Fruit fly (Drosophila melanogaster) whole organism, prepupa: Measurements from ENCODE around the gene Rab30.

Experiments
- CG11294 ChIP-seq: fragments of 200-800 bp; sonication (Bioruptor generic); IDR thresholded peaks from 2 replicates; pipeline ENCODE4 v1.3.6; 2022; ENCODE audit warnings: missing biosample characterization, missing genetic modification characterization
- CG3032 ChIP-seq: fragments of 200-800 bp; optimal IDR thresholded peaks from 2 replicates; lab custom pipeline; 2019; ENCODE audit warnings: missing biosample characterization, mild to moderate bottlenecking, missing genetic modification characterization, moderate library complexity
- CG34406 ChIP-seq: fragments of 200-800 bp; sonication (Bioruptor generic); optimal IDR thresholded peaks from 3 replicates; lab custom pipeline; 2016; ENCODE audit warnings: missing biosample characterization, missing genetic modification characterization
- CG3919 ChIP-seq: fragments of 200-800 bp; sonication (Bioruptor generic); optimal IDR thresholded peaks from 3 replicates; lab custom pipeline; 2016; ENCODE audit warnings: missing biosample characterization, missing genetic modification characterization
- CG6163 ChIP-seq: fragments of 200-800 bp; sonication (Bioruptor generic); IDR thresholded peaks from 3 replicates; pipeline ENCODE4 v1.3.6; 2022; ENCODE audit warnings: missing biosample characterization, missing genetic modification characterization
- CG6808 ChIP-seq: fragments of 200-800 bp; sonication (Bioruptor generic); optimal IDR thresholded peaks from 3 replicates; lab custom pipeline; 2017; ENCODE audit warnings: missing biosample characterization, missing genetic modification characterization, mild to moderate bottlenecking, moderate library complexity, missing genetic modification reagents
- CG6854 ChIP-seq: fragments of 200-800 bp; sonication (Bioruptor generic); optimal IDR thresholded peaks from 2 replicates; lab custom pipeline; 2017; ENCODE audit warnings: missing biosample characterization, mild to moderate bottlenecking, missing genetic modification characterization
- Ets96B ChIP-seq: fragments of 200-800 bp; optimal IDR thresholded peaks from 2 replicates; lab custom pipeline; 2019; ENCODE audit warnings: missing biosample characterization, mild to moderate bottlenecking, missing genetic modification characterization, moderate library complexity
- OdsH ChIP-seq: fragments of 200-800 bp; sonication (Bioruptor generic); optimal IDR thresholded peaks from 3 replicates; lab custom pipeline; 2016; ENCODE audit warnings: missing biosample characterization, missing genetic modification characterization
- Sox102F ChIP-seq: fragments of 200-800 bp; sonication (Bioruptor generic); optimal IDR thresholded peaks from 2 replicates; lab custom pipeline; 2016; ENCODE audit warnings: missing biosample characterization, mild to moderate bottlenecking, missing genetic modification characterization
- achi ChIP-seq: fragments of 200-800 bp; sonication (Bioruptor generic); optimal IDR thresholded peaks from 3 replicates; lab custom pipeline; 2016; ENCODE audit warnings: missing biosample characterization, missing genetic modification characterization
- dsx ChIP-seq: fragments of 200-800 bp; optimal IDR thresholded peaks from 3 replicates; lab custom pipeline; 2019; ENCODE audit warnings: missing biosample characterization, mild to moderate bottlenecking, missing genetic modification characterization, moderate library complexity; ENCODE audit not compliant: poor library complexity, severe bottlenecking
- esn ChIP-seq: fragments of 200-800 bp; sonication (Bioruptor generic); optimal IDR thresholded peaks from 2 replicates; lab custom pipeline; 2016; ENCODE audit warnings: missing biosample characterization, mild to moderate bottlenecking, missing genetic modification characterization, moderate library complexity
- fd85E ChIP-seq: fragments of 200-800 bp; sonication (Bioruptor generic); optimal IDR thresholded peaks from 3 replicates; lab custom pipeline; 2016; ENCODE audit warnings: missing biosample characterization, missing genetic modification characterization

DNA sequence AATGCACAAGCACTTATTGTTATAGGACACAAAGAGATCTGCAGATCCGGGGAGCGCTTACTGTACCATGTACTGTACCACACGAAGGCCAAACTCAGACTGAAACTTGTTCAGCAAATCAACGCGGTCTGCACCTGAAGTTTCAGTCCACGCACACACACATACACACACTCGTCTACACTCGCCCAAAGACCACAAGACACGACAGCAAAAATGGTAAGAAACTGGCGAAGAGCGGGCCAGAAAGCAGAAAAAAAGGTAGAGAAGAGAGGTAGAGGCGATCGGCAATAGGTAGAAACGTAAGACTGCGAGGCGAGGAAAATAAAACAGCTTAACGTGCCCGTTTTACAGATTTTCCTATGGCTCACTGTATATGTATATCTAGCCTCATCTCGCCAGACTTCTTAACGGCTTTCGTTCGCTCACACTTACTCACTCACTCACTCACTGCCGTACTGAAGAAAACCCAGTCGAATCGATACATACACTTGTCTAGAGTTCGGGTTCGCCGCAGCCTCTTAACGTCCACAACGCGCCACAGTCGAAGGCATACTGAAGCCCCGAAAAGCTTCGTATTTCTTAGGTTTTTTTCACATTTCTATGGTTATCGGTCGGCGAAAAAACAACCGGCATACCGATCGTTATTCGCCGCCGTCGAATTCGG, 22.5 kb downstream of the Rab30 start, which contains the start of gene uif:
- TF ChIP-seq CG34406 (no peak), Sox102F (no peak), dsx (GFP tag; lab: Kevin White, UChicago) (peak; percentile 46), CG6163 (peak; percentile 52), Ets96B (tag; lab: Kevin White, UChicago) (peak; percentile 7), CG3032 (tag; lab: Kevin White, UChicago) (no peak), CG6808 (peak; percentile 9), CG6854 (no peak), CG3919 (GFP tag; lab: Kevin White, UChicago) (no peak), fd85E (GFP tag; lab: Kevin White, UChicago) (no peak), CG11294 (GFP tag; lab: Robert Waterston, UW) (no peak), achi (GFP tag; lab: Kevin White, UChicago) (no peak), esn (GFP tag; lab: Kevin White, UChicago) (no peak), OdsH (GFP tag; lab: Kevin White, UChicago) (no peak)
